Worm (Caenorhabditis elegans) whole organism, late embryonic: ENCODE results near the gene F38B6.2.

Source experiments
- ama-1 ChIP-seq: fragments of 150-350 bp; optimal IDR thresholded peaks from 2 replicates; lab custom pipeline; 2014
- elt-2 ChIP-seq: sonication (generic microtip); optimal IDR thresholded peaks from 2 replicates; lab custom pipeline; 2016; ENCODE audit warnings: missing genetic modification reagents, missing genetic modification characterization, missing compliant biosample characterization
- ets-4 ChIP-seq: sonication (generic microtip); optimal IDR thresholded peaks from 2 replicates; lab custom pipeline; 2016; ENCODE audit warnings: missing genetic modification characterization, missing compliant biosample characterization
- hlh-30 ChIP-seq: sonication (generic microtip); optimal IDR thresholded peaks from 2 replicates; lab custom pipeline; 2017; ENCODE audit warnings: antibody characterized with exemption, missing genetic modification characterization, missing compliant biosample characterization; ENCODE audit not compliant: insufficient read depth
- nhr-11 ChIP-seq: fragments of 150-350 bp; optimal IDR thresholded peaks from 2 replicates; lab custom pipeline; 2014; ENCODE audit warnings: missing biosample characterization, missing genetic modification characterization
- nhr-232 ChIP-seq: sonication (generic microtip); optimal IDR thresholded peaks from 2 replicates; lab custom pipeline; 2016; ENCODE audit warnings: missing genetic modification characterization, missing compliant biosample characterization
- pqm-1 ChIP-seq: sonication (generic microtip); optimal IDR thresholded peaks from 2 replicates; lab custom pipeline; 2016; ENCODE audit warnings: missing genetic modification characterization, missing compliant biosample characterization
- pros-1 ChIP-seq: fragments of 150-350 bp; optimal IDR thresholded peaks from 2 replicates; lab custom pipeline; 2014; ENCODE audit warnings: missing biosample characterization, missing genetic modification reagents, missing genetic modification characterization

DNA sequence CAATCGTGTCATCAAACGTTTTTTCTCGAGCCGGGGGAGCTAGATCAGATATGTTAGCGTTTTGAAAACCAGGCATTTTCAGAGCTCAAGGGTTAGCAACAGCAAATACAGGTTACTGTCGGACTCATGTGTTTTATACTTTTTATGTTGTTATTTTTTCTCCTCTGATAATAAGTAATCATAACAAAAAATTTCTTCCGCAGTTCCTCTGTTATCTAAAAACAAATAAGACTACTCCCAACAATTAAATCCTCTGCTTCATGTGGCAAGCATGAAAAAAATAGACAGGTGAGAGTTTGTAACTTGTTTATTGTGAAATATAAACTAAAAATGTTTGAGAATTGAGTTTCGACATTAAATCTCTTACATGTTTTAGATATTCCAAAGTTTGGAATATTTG is 20.3 kb downstream of the F38B6.2 start, which contains the start of gene smf-2:
- TF ChIP-seq hlh-30, result no peak
- TF ChIP-seq nhr-232 (tag; lab: Kevin White, UChicago), result no peak
- no peak for TF ChIP-seq elt-2 (tag; lab: Kevin White, UChicago)
- no peak for TF ChIP-seq nhr-11 (tag; lab: Kevin White, UChicago)
- no peak for TF ChIP-seq pqm-1
- no peak for TF ChIP-seq ama-1 (lab: Kevin White, UChicago)
- no peak for TF ChIP-seq ets-4 (tag; lab: Kevin White, UChicago)
- no peak for TF ChIP-seq pros-1 (tag; lab: Kevin White, UChicago)
